Worm (Caenorhabditis elegans) whole organism, young adult: ENCODE measurements around the gene E02H9.3.
"Not testable (repeated sequence)": the region's sequence is repeated elsewhere in the genome, so short reads cannot be mapped to it uniquely, and the experiment has no call there.

Experiments used
- F33H1.4 ChIP-seq: fragments of 200-800 bp; sonication (Bioruptor generic); IDR thresholded peaks from 2 replicates; pipeline ENCODE4 v1.3.6; 2022; ENCODE audit warnings: missing genetic modification reagents, missing genetic modification characterization, missing compliant biosample characterization
- F55B11.4 ChIP-seq: sonication (generic microtip); optimal IDR thresholded peaks from 2 replicates; lab custom pipeline; 2016; ENCODE audit warnings: missing compliant biosample characterization, missing genetic modification characterization, borderline replicate concordance; ENCODE audit not compliant: insufficient read depth
- K12H6.12 ChIP-seq: fragments of 200-800 bp; sonication (Bioruptor generic); optimal IDR thresholded peaks from 2 replicates; lab custom pipeline; 2018; ENCODE audit warnings: mild to moderate bottlenecking, missing genetic modification characterization, missing compliant biosample characterization
- Y95B8A.8 ChIP-seq: fragments of 200-800 bp; sonication (Bioruptor generic); IDR thresholded peaks from 2 replicates; pipeline ENCODE4 v1.3.6; 2022; ENCODE audit warnings: missing genetic modification reagents, missing genetic modification characterization, missing compliant biosample characterization
- ama-1 ChIP-seq, 3 experiments: fragments of 150-350 bp in 1 of 3; sonication (generic microtip) in 2 of 3; optimal IDR thresholded peaks; 2 replicates each; lab custom pipeline; 2014 to 2018; ENCODE audit warnings: missing biosample characterization in 2 of 3, missing genetic modification characterization in 2 of 3, missing genetic modification reagents in 2 of 3
- ccch-3 ChIP-seq: fragments of 200-800 bp; sonication (Bioruptor generic); optimal IDR thresholded peaks from 2 replicates; lab custom pipeline; 2018; ENCODE audit warnings: mild to moderate bottlenecking, missing genetic modification characterization, missing compliant biosample characterization
- lag-1 ChIP-seq: fragments of 200-800 bp; sonication (Bioruptor generic); IDR thresholded peaks from 2 replicates; pipeline ENCODE4 v1.3.6; 2022; ENCODE audit warnings: missing genetic modification reagents, missing genetic modification characterization, missing compliant biosample characterization
- lin-35 ChIP-seq, 3 experiments: fragments of 150-350 bp in 2 of 3; sonication (generic microtip) in 1 of 3; optimal IDR thresholded peaks; 2 replicates each; lab custom pipeline; 2014 to 2018; ENCODE audit warnings: missing biosample characterization in 3 of 3, missing genetic modification characterization in 3 of 3, missing genetic modification reagents in 3 of 3
- lin-40 ChIP-seq: sonication (generic microtip); optimal IDR thresholded peaks from 2 replicates; lab custom pipeline; 2016; ENCODE audit warnings: missing genetic modification characterization, mild to moderate bottlenecking, missing compliant biosample characterization, missing genotype, missing genetic modification reagents
- mxl-1 ChIP-seq: sonication (generic microtip); optimal IDR thresholded peaks from 2 replicates; lab custom pipeline; 2016; ENCODE audit warnings: missing genetic modification characterization, missing compliant biosample characterization
- nfya-1 ChIP-seq: sonication (generic microtip); optimal IDR thresholded peaks from 2 replicates; lab custom pipeline; 2017; ENCODE audit warnings: antibody characterized with exemption, missing compliant biosample characterization, missing genetic modification characterization, borderline replicate concordance; ENCODE audit not compliant: insufficient read depth
- sptf-2 ChIP-seq: fragments of 200-800 bp; sonication (Bioruptor generic); optimal IDR thresholded peaks from 2 replicates; lab custom pipeline; 2018; ENCODE audit warnings: mild to moderate bottlenecking, missing genetic modification characterization, missing compliant biosample characterization

DNA sequence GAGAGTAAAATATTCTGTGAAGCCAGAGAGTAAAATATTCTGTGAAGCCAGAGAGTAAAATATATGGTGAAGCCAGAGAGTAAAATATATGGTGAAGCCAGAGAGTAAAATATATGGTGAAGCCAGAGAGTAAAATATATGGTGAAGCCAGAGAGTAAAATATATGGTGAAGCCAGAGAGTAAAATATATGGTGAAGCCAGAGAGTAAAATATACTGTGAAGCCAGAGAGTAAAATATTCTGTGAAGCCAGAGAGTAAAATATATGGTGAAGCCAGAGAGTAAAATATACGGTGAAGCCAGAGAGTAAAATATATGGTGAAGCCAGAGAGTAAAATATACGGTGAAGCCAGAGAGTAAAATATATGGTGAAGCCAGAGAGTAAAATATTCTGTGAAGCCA lies 40.4 kb downstream of the E02H9.3 start:
- TF ChIP-seq mxl-1; lin-35 (GFP tag; optimal IDR thresholded peaks at IDR 0.05; lab: Kevin White, UChicago); ama-1 (optimal IDR thresholded peaks at IDR 0.05; lab: Kevin White, UChicago); ama-1 (GFP tag; optimal IDR thresholded peaks at IDR 0.05; lab: Kevin White, UChicago); nfya-1 (tag; lab: Kevin White, UChicago); ccch-3; K12H6.12 (tag; lab: Kevin White, UChicago); F55B11.4 (tag; lab: Kevin White, UChicago); sptf-2 (GFP tag; lab: Kevin White, UChicago); lin-40 (tag; lab: Kevin White, UChicago): not testable (repeated sequence)
- TF ChIP-seq F33H1.4 (GFP tag; lab: Robert Waterston, UW) = peak; percentile 16; the same call in 1 of the 2 replicates
- TF ChIP-seq Y95B8A.8 (GFP tag; lab: Robert Waterston, UW) = peak; percentile 61; the same call in 1 of the 2 replicates
- TF ChIP-seq lag-1 = 0 out of 2 replicates have a peak, but pooled peaks have one; percentile 7
